Fruit fly (Drosophila melanogaster): ENCODE data around the gene CG33721.
A peak's percentile ranks its signal among the peaks of the same experiment; 100 is the strongest.

Gene CG33721

dm6 chr3R:22328665-22329350 lies 2.1 kb upstream of the CG33721 start, which contains the start of gene CG7080:
Gene CG7080, plus strand, starts transcription at chr3R:22329300.
- TF ChIP-seq Snoo (tag; optimal IDR thresholded peaks at IDR 0.05) (no peak), Pif1A (GFP tag; optimal IDR thresholded peaks at IDR 0.05) (peak; percentile 12), CG14655 (GFP tag; optimal IDR thresholded peaks at IDR 0.05) (peak; percentile 14), CG8159 (tag; optimal IDR thresholded peaks at IDR 0.05) (peak; percentile 25)

- no peak for TF ChIP-seq CG13204 (GFP tag; optimal IDR thresholded peaks at IDR 0.05)
- no peak for TF ChIP-seq Pif1A (GFP tag; optimal IDR thresholded peaks at IDR 0.05)
- no peak for TF ChIP-seq rn (GFP tag; IDR thresholded peaks at IDR 0.05)
- no peak for TF ChIP-seq CG9948 (tag; optimal IDR thresholded peaks at IDR 0.05)
Observed at dm6 chr3R:22331691-22332090, 822 bp downstream of the CG33721 start, which contains the start of gene CG13862. Gene CG13862, plus strand, starts transcription at chr3R:22331991.

- TF ChIP-seq CG9948 (tag; optimal IDR thresholded peaks at IDR 0.05) (no peak), CG17806 (tag; optimal IDR thresholded peaks at IDR 0.05) (no peak), CG4496 (GFP tag; IDR thresholded peaks at IDR 0.05) (no peak), CG13204 (GFP tag; optimal IDR thresholded peaks at IDR 0.05) (no peak), CG14655 (GFP tag; optimal IDR thresholded peaks at IDR 0.05) (no peak), CG32121 (GFP tag; IDR thresholded peaks at IDR 0.05) (no peak), fd96Ca (GFP tag; IDR thresholded peaks at IDR 0.05) (no peak), CG8301 (tag; optimal IDR thresholded peaks at IDR 0.05) (no peak), rn (GFP tag; IDR thresholded peaks at IDR 0.05) (no peak), EcR (GFP tag; optimal IDR thresholded peaks at IDR 0.05) (no peak), Pif1A (GFP tag; optimal IDR thresholded peaks at IDR 0.05) (no peak), Pif1B (GFP tag; optimal IDR thresholded peaks at IDR 0.05) (no peak), Snoo (tag; optimal IDR thresholded peaks at IDR 0.05) (no peak), CG10348 (GFP tag; IDR thresholded peaks at IDR 0.05) (no peak), CG12605 (GFP tag; IDR thresholded peaks at IDR 0.05) (no peak), gl (tag; optimal IDR thresholded peaks at IDR 0.05) (no peak)
Observed at dm6 chr3R:22334050-22334449, 3.2 kb downstream of the CG33721 start, which contains the start of gene CG5391. Gene CG5391, minus strand, starts transcription at chr3R:22334150.

dm6 chr3R:22339510-22339909 lies 8.6 kb downstream of the CG33721 start:
- TF ChIP-seq CG9948 (tag; optimal IDR thresholded peaks at IDR 0.05) (peak; percentile 61), D1 (tag; optimal IDR thresholded peaks at IDR 0.05) (no peak), CG12605 (GFP tag; IDR thresholded peaks at IDR 0.05) (no peak), Pif1B (GFP tag; optimal IDR thresholded peaks at IDR 0.05) (peak; percentile 53), CG10348 (GFP tag; IDR thresholded peaks at IDR 0.05) (no peak), fd96Ca (GFP tag; IDR thresholded peaks at IDR 0.05) (peak; percentile 71; the same call in 2 of the 3 replicates), Snoo (tag; optimal IDR thresholded peaks at IDR 0.05) (peak; percentile 64), CG8301 (tag; optimal IDR thresholded peaks at IDR 0.05) (peak; percentile 58), rn (GFP tag; IDR thresholded peaks at IDR 0.05) (peak; percentile 42; the same call in 1 of the 2 replicates), CG17806 (tag; optimal IDR thresholded peaks at IDR 0.05) (peak; percentile 70), Pif1A (GFP tag; optimal IDR thresholded peaks at IDR 0.05) (peak; percentile 71), CG13204 (GFP tag; optimal IDR thresholded peaks at IDR 0.05) (peak; percentile 55), CG15710 (tag; optimal IDR thresholded peaks at IDR 0.05) (peak; percentile 76), CG32121 (GFP tag; IDR thresholded peaks at IDR 0.05) (no peak; the same call in 1 of the 2 replicates), CG14655 (GFP tag; optimal IDR thresholded peaks at IDR 0.05) (peak; percentile 69), gl (tag; optimal IDR thresholded peaks at IDR 0.05) (peak; percentile 49), CG8159 (tag; optimal IDR thresholded peaks at IDR 0.05) (peak; percentile 77), Ets98B (GFP tag; IDR thresholded peaks at IDR 0.05) (peak; percentile 57; the same call in 1 of the 2 replicates), EcR (GFP tag; optimal IDR thresholded peaks at IDR 0.05) (no peak), CG4496 (GFP tag; IDR thresholded peaks at IDR 0.05) (peak; percentile 76; the same call in 2 of the 3 replicates), CG34367 (tag; optimal IDR thresholded peaks at IDR 0.05) (peak; percentile 49)

- TF ChIP-seq D1 (tag; optimal IDR thresholded peaks at IDR 0.05), result no peak
- TF ChIP-seq CG4496 (GFP tag; IDR thresholded peaks at IDR 0.05), result no peak
- TF ChIP-seq fd96Ca (GFP tag; IDR thresholded peaks at IDR 0.05), result no peak
- TF ChIP-seq Pif1A (GFP tag; optimal IDR thresholded peaks at IDR 0.05), result no peak
- TF ChIP-seq CG14655 (GFP tag; optimal IDR thresholded peaks at IDR 0.05), result no peak
- TF ChIP-seq CG32121 (GFP tag; IDR thresholded peaks at IDR 0.05), result no peak
- TF ChIP-seq CG34367 (tag; optimal IDR thresholded peaks at IDR 0.05), result no peak
- no peak for TF ChIP-seq CG13204 (GFP tag; optimal IDR thresholded peaks at IDR 0.05)
- no peak for TF ChIP-seq CG9948 (tag; optimal IDR thresholded peaks at IDR 0.05)
- TF ChIP-seq Ets98B (GFP tag; IDR thresholded peaks at IDR 0.05), result no peak
- TF ChIP-seq CG12605 (GFP tag; IDR thresholded peaks at IDR 0.05), result no peak
- no peak for TF ChIP-seq CG10348 (GFP tag; IDR thresholded peaks at IDR 0.05)
- no peak for TF ChIP-seq CG8301 (tag; optimal IDR thresholded peaks at IDR 0.05)
Observed at dm6 chr3R:22340207-22340606, 9.3 kb downstream of the CG33721 start, which contains the start of gene CG5388. Gene CG5388, minus strand, starts transcription at chr3R:22340307.

- TF ChIP-seq CG32121 (GFP tag; IDR thresholded peaks at IDR 0.05) (no peak), CG4496 (GFP tag; IDR thresholded peaks at IDR 0.05) (no peak), CG10348 (GFP tag; IDR thresholded peaks at IDR 0.05) (no peak), fd96Ca (GFP tag; IDR thresholded peaks at IDR 0.05) (no peak), rn (GFP tag; IDR thresholded peaks at IDR 0.05) (no peak), Snoo (tag; optimal IDR thresholded peaks at IDR 0.05) (no peak), Pif1A (GFP tag; optimal IDR thresholded peaks at IDR 0.05) (no peak), CG12605 (GFP tag; IDR thresholded peaks at IDR 0.05) (no peak), CG9948 (tag; optimal IDR thresholded peaks at IDR 0.05) (no peak), CG8159 (tag; optimal IDR thresholded peaks at IDR 0.05) (no peak), Pif1B (GFP tag; optimal IDR thresholded peaks at IDR 0.05) (no peak), Ets98B (GFP tag; IDR thresholded peaks at IDR 0.05) (no peak), CG14655 (GFP tag; optimal IDR thresholded peaks at IDR 0.05) (no peak)
Observed at dm6 chr3R:22341652-22342051, 10.8 kb downstream of the CG33721 start.
